4 worm cellular contexts compared by ENCODE assay signal in the genomic region with DNA sequence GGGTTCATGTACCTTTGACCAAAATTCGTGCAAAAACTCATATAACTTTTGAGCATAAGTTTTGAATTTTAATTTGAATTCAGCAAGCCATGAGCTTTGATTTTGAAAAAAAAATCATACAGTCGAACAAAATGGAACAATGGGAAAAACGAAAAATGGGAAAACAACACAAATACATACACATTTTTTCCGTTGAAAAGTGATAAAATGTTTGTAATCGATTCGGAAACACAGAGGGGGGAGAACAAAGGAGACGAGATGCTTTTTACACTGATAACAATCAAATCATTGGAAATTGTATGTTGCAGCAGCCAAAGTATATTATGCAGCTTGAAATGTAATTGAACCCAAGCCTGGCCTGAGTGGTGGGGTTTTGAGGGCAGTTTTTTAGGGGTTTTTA.
TF ChIP-seq lines count a peak whose summit lies in the region.

No protein-coding gene starts in this region.

TF ChIP-seq in whole organism, L2 larva, 48 proteins besides CTCF, POLR2A, EP300 and RAD21:
- TF ChIP-seq fos-1 (tag; optimal IDR thresholded peaks at IDR 0.05; lab: Kevin White, UChicago) (peak; percentile 26), unc-39 (tag; optimal IDR thresholded peaks at IDR 0.05; lab: Kevin White, UChicago) (no peak)

TF ChIP-seq in whole organism, L3 larva, 47 proteins besides CTCF, POLR2A, EP300 and RAD21:
- TF ChIP-seq nhr-12 (tag; optimal IDR thresholded peaks at IDR 0.05; lab: Kevin White, UChicago): no peak
- TF ChIP-seq zag-1 (tag; optimal IDR thresholded peaks at IDR 0.05; lab: Kevin White, UChicago): no peak
- TF ChIP-seq egl-27 (tag; optimal IDR thresholded peaks at IDR 0.05; lab: Kevin White, UChicago): no peak
- TF ChIP-seq lin-39 (tag; optimal IDR thresholded peaks at IDR 0.05; lab: Kevin White, UChicago): no peak
- TF ChIP-seq ceh-82 (tag; optimal IDR thresholded peaks at IDR 0.05; lab: Kevin White, UChicago): no peak
- no peak for TF ChIP-seq nhr-28 (tag; optimal IDR thresholded peaks at IDR 0.05; lab: Kevin White, UChicago)
- peak; percentile 56 for TF ChIP-seq pqm-1 (tag; optimal IDR thresholded peaks at IDR 0.05; lab: Kevin White, UChicago)
- TF ChIP-seq nhr-11 (tag; optimal IDR thresholded peaks at IDR 0.05; lab: Kevin White, UChicago): no peak
- TF ChIP-seq nhr-23 (tag; optimal IDR thresholded peaks at IDR 0.05; lab: Kevin White, UChicago): no peak
- peak; percentile 46 for TF ChIP-seq elt-2 (tag; optimal IDR thresholded peaks at IDR 0.05; lab: Kevin White, UChicago)
- TF ChIP-seq hmg-11 (tag; optimal IDR thresholded peaks at IDR 0.05; lab: Kevin White, UChicago): no peak
- no peak for TF ChIP-seq egl-5 (tag; optimal IDR thresholded peaks at IDR 0.05; lab: Kevin White, UChicago)
- TF ChIP-seq eor-1 (tag; optimal IDR thresholded peaks at IDR 0.05; lab: Kevin White, UChicago): no peak
- TF ChIP-seq ztf-11 (tag; optimal IDR thresholded peaks at IDR 0.05; lab: Kevin White, UChicago): no peak
- TF ChIP-seq nfya-1 (tag; optimal IDR thresholded peaks at IDR 0.05; lab: Kevin White, UChicago; ENCODE audit: insufficient read depth): no peak
- no peak for TF ChIP-seq fos-1 (tag; optimal IDR thresholded peaks at IDR 0.05; lab: Kevin White, UChicago)
- TF ChIP-seq daf-12 (tag; optimal IDR thresholded peaks at IDR 0.05; lab: Kevin White, UChicago): no peak

TF ChIP-seq in whole organism, L4 larva, 104 proteins besides CTCF, POLR2A, EP300 and RAD21:
- peak in 1 of 2 experiments; percentile 58 for TF ChIP-seq unc-62 (GFP tag; optimal IDR thresholded peaks at IDR 0.05 in 1 of 2; lab: Kevin White, UChicago)
- no peak for TF ChIP-seq unc-62 (tag; optimal IDR thresholded peaks at IDR 0.05; lab: Kevin White, UChicago)
- no peak for TF ChIP-seq saeg-2 (GFP tag; IDR thresholded peaks at IDR 0.05; lab: Robert Waterston, UW)
- no peak for TF ChIP-seq ceh-62 (tag; optimal IDR thresholded peaks at IDR 0.05; lab: Kevin White, UChicago)
- TF ChIP-seq F37D6.2 (tag; optimal IDR thresholded peaks at IDR 0.05; lab: Kevin White, UChicago): no peak
- peak; percentile 25 for TF ChIP-seq nhr-28 (tag; optimal IDR thresholded peaks at IDR 0.05; lab: Kevin White, UChicago)
- peak; percentile 15 for TF ChIP-seq dve-1 (tag; optimal IDR thresholded peaks at IDR 0.05; lab: Kevin White, UChicago; ENCODE audit: insufficient read depth)
- TF ChIP-seq dpl-1 (GFP tag; optimal IDR thresholded peaks at IDR 0.05; lab: Kevin White, UChicago): no peak
- TF ChIP-seq daf-16 (GFP tag; optimal IDR thresholded peaks at IDR 0.05; lab: Kevin White, UChicago): no peak
- TF ChIP-seq daf-16 (tag; optimal IDR thresholded peaks at IDR 0.05; lab: Kevin White, UChicago): peak; percentile 35
- TF ChIP-seq lsy-2 (tag; optimal IDR thresholded peaks at IDR 0.05; lab: Kevin White, UChicago): no peak
- TF ChIP-seq pqm-1 (tag; optimal IDR thresholded peaks at IDR 0.05; lab: Kevin White, UChicago): peak; percentile 35

TF ChIP-seq in whole organism, young adult, 124 proteins besides CTCF, POLR2A, EP300 and RAD21:
- TF ChIP-seq xnd-1 (tag; optimal IDR thresholded peaks at IDR 0.05; lab: Kevin White, UChicago): no peak
- peak; percentile 16 for TF ChIP-seq nhr-80 (tag; optimal IDR thresholded peaks at IDR 0.05; lab: Kevin White, UChicago)
- no peak for TF ChIP-seq madf-3 (GFP tag; IDR thresholded peaks at IDR 0.05; lab: Robert Waterston, UW)
TF ChIP-seq in whole organism, young adult: peak in this region for 1.
